Fruit fly (Drosophila melanogaster) whole organism, embryonic: ENCODE measurements around the gene wwk.

Experiments
- ATbp ChIP-seq: fragments of 200-800 bp; sonication (Bioruptor generic); optimal IDR thresholded peaks from 2 replicates; lab custom pipeline; 2017; ENCODE audit warnings: missing biosample characterization, mild to moderate bottlenecking, missing genetic modification characterization, missing genetic modification reagents
- Adf1 ChIP-seq: fragments of 200-800 bp; sonication (Bioruptor generic); IDR thresholded peaks from 2 replicates; pipeline ENCODE4 v1.3.6; 2022; ENCODE audit warnings: missing biosample characterization, missing genetic modification characterization
- Awh ChIP-seq: fragments of 200-800 bp; sonication (Bioruptor generic); IDR thresholded peaks from 2 replicates; pipeline ENCODE4, ENCODE4 v1.3.6; 2022; ENCODE audit warnings: missing biosample characterization, missing genetic modification characterization
- CG10979 ChIP-seq: fragments of 200-800 bp; sonication (Bioruptor generic); optimal IDR thresholded peaks from 2 replicates; lab custom pipeline; 2018; ENCODE audit warnings: missing biosample characterization, mild to moderate bottlenecking, missing genetic modification characterization, moderate library complexity
- CG11398 ChIP-seq: fragments of 200-800 bp; sonication (Bioruptor generic); optimal IDR thresholded peaks from 2 replicates; lab custom pipeline; 2016; ENCODE audit warnings: missing biosample characterization, missing genetic modification characterization
- CG14050 ChIP-seq: fragments of 200-800 bp; sonication (Bioruptor generic); IDR thresholded peaks from 3 replicates; pipeline ENCODE4 v1.3.6; 2022; ENCODE audit warnings: missing biosample characterization, missing genetic modification characterization
- CG15269 ChIP-seq: fragments of 200-800 bp; sonication (Bioruptor generic); optimal IDR thresholded peaks from 2 replicates; lab custom pipeline; 2018; ENCODE audit warnings: missing biosample characterization, mild to moderate bottlenecking, missing genetic modification characterization, moderate library complexity
- CG1602 ChIP-seq: fragments of 200-800 bp; sonication (Bioruptor generic); optimal IDR thresholded peaks from 3 replicates; lab custom pipeline; 2016; ENCODE audit warnings: missing biosample characterization, missing genetic modification characterization
- CG1647 ChIP-seq: fragments of 200-800 bp; sonication (Bioruptor generic); optimal IDR thresholded peaks from 3 replicates; lab custom pipeline; 2016; ENCODE audit warnings: missing biosample characterization, missing genetic modification characterization
- CG16863 ChIP-seq: fragments of 200-800 bp; sonication (Bioruptor generic); optimal IDR thresholded peaks from 3 replicates; lab custom pipeline; 2016; ENCODE audit warnings: missing biosample characterization, missing genetic modification characterization
- CG18599 ChIP-seq: fragments of 200-800 bp; sonication (Bioruptor generic); optimal IDR thresholded peaks from 3 replicates; lab custom pipeline; 2017; ENCODE audit warnings: missing biosample characterization, missing genetic modification characterization, mild to moderate bottlenecking, moderate library complexity, missing genetic modification reagents
- CG18619 ChIP-seq: fragments of 200-800 bp; sonication (Bioruptor generic); optimal IDR thresholded peaks from 3 replicates; lab custom pipeline; 2017; ENCODE audit warnings: missing biosample characterization, mild to moderate bottlenecking, missing genetic modification characterization
- CG31365 ChIP-seq: fragments of 200-800 bp; sonication (Bioruptor generic); optimal IDR thresholded peaks from 2 replicates; lab custom pipeline; 2018; ENCODE audit warnings: missing biosample characterization, mild to moderate bottlenecking, missing genetic modification characterization
- CG34376 ChIP-seq: fragments of 200-800 bp; sonication (Bioruptor generic); optimal IDR thresholded peaks from 2 replicates; lab custom pipeline; 2018; ENCODE audit warnings: missing biosample characterization, mild to moderate bottlenecking, missing genetic modification characterization
- CG3726 ChIP-seq: fragments of 200-800 bp; sonication (Bioruptor generic); IDR thresholded peaks from 3 replicates; pipeline ENCODE4, ENCODE4 v1.3.6; 2022; ENCODE audit warnings: missing biosample characterization, missing genetic modification characterization
- CG3995 ChIP-seq: fragments of 200-800 bp; sonication (Bioruptor generic); optimal IDR thresholded peaks from 3 replicates; lab custom pipeline; 2016; ENCODE audit warnings: missing biosample characterization, missing genetic modification characterization
- CG5245 ChIP-seq: fragments of 200-800 bp; sonication (Bioruptor generic); optimal IDR thresholded peaks from 3 replicates; lab custom pipeline; 2016; ENCODE audit warnings: missing biosample characterization, missing genetic modification characterization
- CG6272 ChIP-seq: fragments of 200-800 bp; sonication (Bioruptor generic); IDR thresholded peaks from 2 replicates; pipeline ENCODE4 v1.3.6; 2022; ENCODE audit warnings: missing biosample characterization, missing genetic modification characterization
- CG6689 ChIP-seq: fragments of 200-800 bp; sonication (Bioruptor generic); IDR thresholded peaks from 2 replicates; pipeline ENCODE4 v1.3.6; 2022; ENCODE audit warnings: missing biosample characterization, missing genetic modification characterization
- CG6791 ChIP-seq: fragments of 200-800 bp; sonication (Bioruptor generic); IDR thresholded peaks from 3 replicates; pipeline ENCODE4 v1.3.6; 2022; ENCODE audit warnings: missing biosample characterization, missing genetic modification characterization; ENCODE audit not compliant: partially characterized antibody
- CG7963 ChIP-seq: fragments of 200-800 bp; sonication (Bioruptor generic); IDR thresholded peaks from 3 replicates; pipeline ENCODE4 v1.3.6; 2022; ENCODE audit warnings: missing biosample characterization, missing genetic modification characterization; ENCODE audit not compliant: partially characterized antibody
- CG8281 ChIP-seq: fragments of 200-800 bp; sonication (Bioruptor generic); optimal IDR thresholded peaks from 2 replicates; lab custom pipeline; 2018; ENCODE audit warnings: missing biosample characterization, mild to moderate bottlenecking, missing genetic modification characterization, moderate library complexity
- CG8359 ChIP-seq: fragments of 200-800 bp; sonication (Bioruptor generic); optimal IDR thresholded peaks from 2 replicates; lab custom pipeline; 2017; ENCODE audit warnings: missing biosample characterization, mild to moderate bottlenecking, missing genetic modification characterization, borderline replicate concordance
- Camta ChIP-seq: fragments of 200-800 bp; sonication (Bioruptor generic); optimal IDR thresholded peaks from 2 replicates; lab custom pipeline; 2016; ENCODE audit warnings: missing biosample characterization, missing genetic modification characterization
- Dip3 ChIP-seq: fragments of 200-800 bp; sonication (Bioruptor generic); optimal IDR thresholded peaks from 3 replicates; lab custom pipeline; 2016; ENCODE audit warnings: missing biosample characterization, missing genetic modification characterization
- H15 ChIP-seq: fragments of 200-800 bp; sonication (Bioruptor generic); IDR thresholded peaks from 3 replicates; pipeline ENCODE4 v1.3.6; 2022; ENCODE audit warnings: missing biosample characterization, missing genetic modification characterization
- Hey ChIP-seq: fragments of 200-800 bp; sonication (Bioruptor generic); optimal IDR thresholded peaks from 3 replicates; lab custom pipeline; 2018; ENCODE audit warnings: missing biosample characterization, mild to moderate bottlenecking, missing genetic modification characterization
- Hr3 ChIP-seq: fragments of 200-800 bp; sonication (Bioruptor generic); optimal IDR thresholded peaks from 3 replicates; lab custom pipeline; 2016; ENCODE audit warnings: missing biosample characterization, missing genetic modification characterization
- Hr51 ChIP-seq, 2 experiments: fragments of 200-800 bp; sonication (Bioruptor generic); optimal IDR thresholded peaks; 2 replicates in 1 of 2; 3 replicates in 1 of 2; lab custom pipeline; 2016 to 2018; ENCODE audit warnings: missing biosample characterization in 2 of 2, missing genetic modification characterization in 2 of 2, mild to moderate bottlenecking in 1 of 2, moderate library complexity in 1 of 2
- MBD-R2 ChIP-seq: fragments of 200-800 bp; sonication (Bioruptor generic); IDR thresholded peaks from 2 replicates; pipeline ENCODE4 v1.3.6; 2022; ENCODE audit warnings: missing biosample characterization, missing genetic modification characterization
- MTF-1 ChIP-seq: fragments of 200-800 bp; sonication (Bioruptor generic); optimal IDR thresholded peaks from 2 replicates; lab custom pipeline; 2018; ENCODE audit warnings: missing biosample characterization, mild to moderate bottlenecking, missing genetic modification characterization, borderline replicate concordance
- Mrtf ChIP-seq: fragments of 200-800 bp; sonication (Bioruptor generic); IDR thresholded peaks from 3 replicates; pipeline ENCODE4 v1.3.6; 2022; ENCODE audit warnings: missing biosample characterization, missing genetic modification characterization
- Myb ChIP-seq: fragments of 200-800 bp; sonication (Bioruptor generic); optimal IDR thresholded peaks from 2 replicates; lab custom pipeline; 2016; ENCODE audit warnings: missing biosample characterization, missing genetic modification characterization
- Nf-YA ChIP-seq: fragments of 200-800 bp; sonication (Bioruptor generic); IDR thresholded peaks from 2 replicates; pipeline ENCODE4 v1.3.6; 2022; ENCODE audit warnings: missing biosample characterization, missing genetic modification characterization
- Usf ChIP-seq: fragments of 200-800 bp; sonication (Bioruptor generic); optimal IDR thresholded peaks from 2 replicates; lab custom pipeline; 2017; ENCODE audit warnings: missing genotype, missing biosample characterization, missing genetic modification characterization
- bowl ChIP-seq: fragments of 200-800 bp; sonication (Bioruptor generic); IDR thresholded peaks from 2 replicates; pipeline ENCODE4 v1.3.6; 2022; ENCODE audit warnings: missing biosample characterization, missing genetic modification characterization
- chn ChIP-seq: fragments of 200-800 bp; sonication (Bioruptor generic); optimal IDR thresholded peaks from 2 replicates; lab custom pipeline; 2016; ENCODE audit warnings: missing biosample characterization, missing genetic modification characterization
- crc ChIP-seq: fragments of 200-800 bp; sonication (Bioruptor generic); optimal IDR thresholded peaks from 2 replicates; lab custom pipeline; 2016; ENCODE audit warnings: missing biosample characterization, missing genetic modification characterization
- danr ChIP-seq: fragments of 200-800 bp; sonication (Bioruptor generic); IDR thresholded peaks from 2 replicates; pipeline ENCODE4 v1.3.6; 2022; ENCODE audit warnings: missing biosample characterization, missing genetic modification characterization
- en ChIP-seq: fragments of 200-800 bp; sonication (Bioruptor generic); optimal IDR thresholded peaks from 2 replicates; lab custom pipeline; 2016; ENCODE audit warnings: missing biosample characterization, missing genetic modification characterization
- jigr1 ChIP-seq: fragments of 200-800 bp; sonication (Bioruptor generic); IDR thresholded peaks from 3 replicates; pipeline ENCODE4 v1.3.6; 2022; ENCODE audit warnings: missing biosample characterization, missing genetic modification characterization
- nerfin-2 ChIP-seq: fragments of 200-800 bp; sonication (Bioruptor generic); IDR thresholded peaks from 2 replicates; pipeline ENCODE4 v1.3.6; 2022; ENCODE audit warnings: missing biosample characterization, missing genetic modification characterization; ENCODE audit not compliant: partially characterized antibody
- oc ChIP-seq: fragments of 200-800 bp; sonication (Bioruptor generic); optimal IDR thresholded peaks from 2 replicates; lab custom pipeline; 2018; ENCODE audit warnings: missing biosample characterization, mild to moderate bottlenecking, missing genetic modification characterization, moderate library complexity
- pum ChIP-seq: fragments of 200-800 bp; sonication (Bioruptor generic); optimal IDR thresholded peaks from 2 replicates; lab custom pipeline; 2016; ENCODE audit warnings: missing biosample characterization, missing genetic modification characterization
- sc ChIP-seq, 3 experiments: fragments of >200 bp in 2 of 3; fragments of 200-800 bp in 1 of 3; sonication (Bioruptor generic) in 1 of 3; optimal IDR thresholded peaks; 2 replicates in 2 of 3; 3 replicates in 1 of 3; lab custom pipeline; 2017; ENCODE audit warnings: mild to moderate bottlenecking in 1 of 3, missing biosample characterization in 1 of 3, missing genetic modification characterization in 1 of 3, missing genetic modification reagents in 1 of 3
- sqz ChIP-seq: fragments of 200-800 bp; sonication (Bioruptor generic); optimal IDR thresholded peaks from 3 replicates; lab custom pipeline; 2018; ENCODE audit warnings: missing biosample characterization, mild to moderate bottlenecking, missing genetic modification characterization
- stc ChIP-seq: fragments of 200-800 bp; sonication (Bioruptor generic); IDR thresholded peaks from 2 replicates; pipeline ENCODE4 v1.3.6; 2022; ENCODE audit warnings: missing biosample characterization, missing genetic modification characterization
- trh ChIP-seq: fragments of 200-800 bp; sonication (Bioruptor generic); optimal IDR thresholded peaks from 2 replicates; lab custom pipeline; 2016; ENCODE audit warnings: missing biosample characterization, missing genetic modification characterization
- tup ChIP-seq: fragments of 200-800 bp; sonication (Bioruptor generic); optimal IDR thresholded peaks from 2 replicates; lab custom pipeline; 2016; ENCODE audit warnings: missing biosample characterization, mild to moderate bottlenecking, missing genetic modification characterization, moderate library complexity
- wdn ChIP-seq: fragments of 200-800 bp; sonication (Bioruptor generic); IDR thresholded peaks from 2 replicates; pipeline ENCODE4 v1.3.6; 2022; ENCODE audit warnings: missing biosample characterization, missing genetic modification characterization
- zf30C ChIP-seq: fragments of 200-800 bp; sonication (Bioruptor generic); optimal IDR thresholded peaks from 3 replicates; lab custom pipeline; 2018; ENCODE audit warnings: missing biosample characterization, mild to moderate bottlenecking, missing genetic modification characterization

wwk gene

dm6 chr2L:15060580-15061005, 14.0 kb upstream of the wwk start, which contains the start of gene TfIIS (continued):
- TF ChIP-seq Hey (tag; lab: Kevin White, UChicago) (no peak), H15 (no peak), CG8359 (GFP tag; lab: Kevin White, UChicago) (no peak), Dip3 (no peak), Camta (GFP tag; lab: Kevin White, UChicago) (no peak), Nf-YA (no peak), en (GFP tag; lab: Kevin White, UChicago) (no peak), CG7963 (GFP tag; lab: Robert Waterston, UW) (no peak), jigr1 (GFP tag; lab: Robert Waterston, UW) (no peak), sqz (GFP tag; lab: Kevin White, UChicago) (peak; percentile 67), CG15269 (tag; lab: Kevin White, UChicago) (no peak), chn (GFP tag; lab: Kevin White, UChicago) (no peak), pum (GFP tag; lab: Kevin White, UChicago) (no peak), CG14050 (GFP tag; lab: Robert Waterston, UW) (no peak), MBD-R2 (GFP tag; lab: Robert Waterston, UW) (peak; percentile 74), CG1647 (GFP tag; lab: Kevin White, UChicago) (no peak), zf30C (GFP tag; lab: Kevin White, UChicago) (no peak), CG6272 (GFP tag; lab: Robert Waterston, UW) (no peak), CG6689 (no peak), CG16863 (no peak), CG3995 (GFP tag; lab: Kevin White, UChicago) (no peak), danr (no peak), Hr51 (GFP tag; optimal IDR thresholded peaks at IDR 0.05; lab: Kevin White, UChicago) (peak; percentile 37 to 45), Mrtf (no peak), CG34376 (GFP tag; lab: Kevin White, UChicago) (no peak), stc (GFP tag; lab: Robert Waterston, UW) (no peak; the same call in 1 of the 2 replicates), Awh (GFP tag; lab: Robert Waterston, UW) (no peak), tup (GFP tag; lab: Kevin White, UChicago) (no peak), MTF-1 (GFP tag; lab: Kevin White, UChicago) (no peak), CG6791 (GFP tag; lab: Robert Waterston, UW) (peak; percentile 47; the same call in 2 of the 3 replicates), CG3726 (no peak), ATbp (GFP tag; lab: Kevin White, UChicago) (no peak), nerfin-2 (no peak), crc (GFP tag; lab: Kevin White, UChicago) (no peak), CG5245 (GFP tag; lab: Kevin White, UChicago) (no peak), CG1602 (no peak), Usf (GFP tag; lab: Kevin White, UChicago) (no peak), Adf1 (peak; percentile 13; the same call in 1 of the 2 replicates), bowl (no peak), CG18599 (GFP tag; lab: Kevin White, UChicago) (no peak), Myb (GFP tag; lab: Kevin White, UChicago) (peak; percentile 87), Hr3 (no peak), wdn (no peak), CG31365 (tag; lab: Kevin White, UChicago) (peak; percentile 98), CG18619 (GFP tag; lab: Kevin White, UChicago) (no peak), CG10979 (tag; lab: Kevin White, UChicago) (no peak), sc (optimal IDR thresholded peaks at IDR 0.05; lab: Kevin White, UChicago) (no peak), sc (GFP tag; optimal IDR thresholded peaks at IDR 0.05; lab: Kevin White, UChicago) (no peak), CG8281 (tag; lab: Kevin White, UChicago) (no peak), CG11398 (GFP tag; lab: Kevin White, UChicago) (no peak), trh (GFP tag; lab: Kevin White, UChicago) (no peak), oc (tag; lab: Kevin White, UChicago) (no peak)
